Fruit fly (Drosophila melanogaster) whole organism, embryonic: ENCODE results near the gene CG8034.

ENCODE experiments used
- ATbp ChIP-seq: fragments of 200-800 bp; sonication (Bioruptor generic); optimal IDR thresholded peaks from 2 replicates; lab custom pipeline; 2017; ENCODE audit warnings: missing biosample characterization, mild to moderate bottlenecking, missing genetic modification characterization, missing genetic modification reagents
- Atf3 ChIP-seq: fragments of 200-800 bp; sonication (Bioruptor generic); optimal IDR thresholded peaks from 3 replicates; lab custom pipeline; 2016; ENCODE audit warnings: missing biosample characterization, missing genetic modification characterization
- Blimp-1 ChIP-seq: fragments of 200-800 bp; sonication (Bioruptor generic); optimal IDR thresholded peaks from 3 replicates; lab custom pipeline; 2018; ENCODE audit warnings: missing biosample characterization, missing genetic modification characterization, mild to moderate bottlenecking, moderate library complexity, missing genetic modification reagents
- CG11398 ChIP-seq: fragments of 200-800 bp; sonication (Bioruptor generic); optimal IDR thresholded peaks from 2 replicates; lab custom pipeline; 2016; ENCODE audit warnings: missing biosample characterization, missing genetic modification characterization
- CG12219 ChIP-seq: fragments of 200-800 bp; sonication (Bioruptor generic); optimal IDR thresholded peaks from 3 replicates; lab custom pipeline; 2018; ENCODE audit warnings: missing biosample characterization, mild to moderate bottlenecking, missing genetic modification characterization
- CG1233 ChIP-seq: fragments of 200-800 bp; sonication (Bioruptor generic); optimal IDR thresholded peaks from 4 replicates; lab custom pipeline; 2018; ENCODE audit warnings: missing biosample characterization, mild to moderate bottlenecking, missing genetic modification characterization
- CG13775 ChIP-seq: fragments of 200-800 bp; sonication (Bioruptor generic); optimal IDR thresholded peaks from 3 replicates; lab custom pipeline; 2017; ENCODE audit warnings: missing biosample characterization, mild to moderate bottlenecking, missing genetic modification characterization
- CG1529 ChIP-seq: fragments of 200-800 bp; sonication (Bioruptor generic); optimal IDR thresholded peaks from 3 replicates; lab custom pipeline; 2018; ENCODE audit warnings: missing biosample characterization, missing genetic modification characterization
- CG16863 ChIP-seq: fragments of 200-800 bp; sonication (Bioruptor generic); optimal IDR thresholded peaks from 3 replicates; lab custom pipeline; 2016; ENCODE audit warnings: missing biosample characterization, missing genetic modification characterization
- CG17361 ChIP-seq: fragments of 200-800 bp; sonication (Bioruptor generic); IDR thresholded peaks from 3 replicates; pipeline ENCODE4 v1.3.6; 2022; ENCODE audit warnings: missing biosample characterization, missing genetic modification characterization
- CG17802 ChIP-seq: fragments of 200-800 bp; sonication (Bioruptor generic); optimal IDR thresholded peaks from 2 replicates; lab custom pipeline; 2018; ENCODE audit warnings: missing biosample characterization, mild to moderate bottlenecking, missing genetic modification characterization, moderate library complexity
- CG30431 ChIP-seq: fragments of 200-800 bp; sonication (Bioruptor generic); optimal IDR thresholded peaks from 2 replicates; lab custom pipeline; 2017; ENCODE audit warnings: missing biosample characterization, missing genetic modification characterization
- CG3163 ChIP-seq: fragments of 200-800 bp; sonication (Bioruptor generic); optimal IDR thresholded peaks from 3 replicates; lab custom pipeline; 2016; ENCODE audit warnings: missing biosample characterization, missing genetic modification characterization
- CG4282 ChIP-seq: fragments of 200-800 bp; sonication (Bioruptor generic); optimal IDR thresholded peaks from 2 replicates; lab custom pipeline; 2016; ENCODE audit warnings: missing biosample characterization, missing genetic modification characterization
- CG5953 ChIP-seq: fragments of 200-800 bp; sonication (Bioruptor generic); IDR thresholded peaks from 2 replicates; pipeline ENCODE4 v1.3.6; 2022; ENCODE audit warnings: missing biosample characterization, missing genetic modification characterization
- CG6683 ChIP-seq: fragments of 200-800 bp; sonication (Bioruptor generic); optimal IDR thresholded peaks from 2 replicates; lab custom pipeline; 2017; ENCODE audit warnings: missing biosample characterization, mild to moderate bottlenecking, missing genetic modification characterization, missing genetic modification reagents
- CG6854 ChIP-seq: fragments of 200-800 bp; sonication (Bioruptor generic); optimal IDR thresholded peaks from 3 replicates; lab custom pipeline; 2017; ENCODE audit warnings: missing biosample characterization, mild to moderate bottlenecking, missing genetic modification characterization
- CG7372 ChIP-seq: fragments of 200-800 bp; sonication (Bioruptor generic); IDR thresholded peaks from 2 replicates; pipeline ENCODE4 v1.3.6; 2022; ENCODE audit warnings: missing biosample characterization, missing genetic modification characterization
- CG7928 ChIP-seq: fragments of 200-800 bp; sonication (Bioruptor generic); optimal IDR thresholded peaks from 2 replicates; lab custom pipeline; 2017; ENCODE audit warnings: missing biosample characterization, mild to moderate bottlenecking, missing genetic modification characterization
- CG8359 ChIP-seq: fragments of 200-800 bp; sonication (Bioruptor generic); optimal IDR thresholded peaks from 2 replicates; lab custom pipeline; 2017; ENCODE audit warnings: missing biosample characterization, mild to moderate bottlenecking, missing genetic modification characterization, borderline replicate concordance
- Doc3 ChIP-seq: fragments of 200-800 bp; sonication (Bioruptor generic); IDR thresholded peaks from 3 replicates; pipeline ENCODE4 v1.3.6; 2022; ENCODE audit warnings: missing biosample characterization, missing genetic modification characterization; ENCODE audit not compliant: partially characterized antibody
- Ets97D ChIP-seq: fragments of 200-800 bp; sonication (Bioruptor generic); optimal IDR thresholded peaks from 3 replicates; lab custom pipeline; 2016; ENCODE audit warnings: missing biosample characterization, missing genetic modification characterization
- Hr39 ChIP-seq: fragments of >200 bp; optimal IDR thresholded peaks from 2 replicates; lab custom pipeline; 2017
- Hr78 ChIP-seq, 2 experiments: fragments of 200-800 bp in 1 of 2; fragments of >200 bp in 1 of 2; sonication (Bioruptor generic) in 1 of 2; optimal IDR thresholded peaks; 2 replicates each; lab custom pipeline; 2017 to 2019; ENCODE audit warnings: missing biosample characterization in 2 of 2, missing genetic modification characterization in 2 of 2, mild to moderate bottlenecking in 1 of 2, moderate library complexity in 1 of 2
- Kr ChIP-seq: fragments of 200-800 bp; sonication (Bioruptor generic); optimal IDR thresholded peaks from 2 replicates; lab custom pipeline; 2017; ENCODE audit warnings: missing biosample characterization, mild to moderate bottlenecking, missing genetic modification characterization
- Lhr ChIP-seq: fragments of 200-800 bp; sonication (Bioruptor generic); optimal IDR thresholded peaks from 3 replicates; lab custom pipeline; 2017; ENCODE audit warnings: mild to moderate bottlenecking, missing biosample characterization, missing genetic modification reagents, missing genetic modification characterization
- Myb ChIP-seq: fragments of 200-800 bp; sonication (Bioruptor generic); optimal IDR thresholded peaks from 2 replicates; lab custom pipeline; 2016; ENCODE audit warnings: missing biosample characterization, missing genetic modification characterization
- Ravus ChIP-seq: fragments of 200-800 bp; sonication (Bioruptor generic); IDR thresholded peaks from 2 replicates; pipeline ENCODE4 v1.3.6; 2022; ENCODE audit warnings: missing biosample characterization, missing genetic modification characterization
- Scr ChIP-seq: fragments of 200-800 bp; sonication (Bioruptor generic); IDR thresholded peaks from 2 replicates; pipeline ENCODE4 v1.3.6; 2022; ENCODE audit warnings: missing biosample characterization, missing genetic modification characterization; ENCODE audit not compliant: partially characterized antibody
- Sox100B ChIP-seq: fragments of 200-800 bp; sonication (Bioruptor generic); optimal IDR thresholded peaks from 3 replicates; lab custom pipeline; 2018; ENCODE audit warnings: missing biosample characterization, mild to moderate bottlenecking, missing genetic modification characterization
- Stat92E ChIP-seq, 3 experiments: fragments of >200 bp in 2 of 3; fragments of 200-800 bp in 1 of 3; sonication (Bioruptor generic) in 1 of 3; optimal IDR thresholded peaks; 2 replicates each; lab custom pipeline; 2017 to 2019; ENCODE audit warnings: missing biosample characterization in 3 of 3, missing genetic modification characterization in 3 of 3, mild to moderate bottlenecking in 1 of 3, moderate library complexity in 1 of 3
- YL-1 ChIP-seq: fragments of 200-800 bp; sonication (Bioruptor generic); optimal IDR thresholded peaks from 3 replicates; lab custom pipeline; 2017; ENCODE audit warnings: missing biosample characterization, mild to moderate bottlenecking, missing genetic modification characterization
- al ChIP-seq: fragments of 200-800 bp; sonication (Bioruptor generic); IDR thresholded peaks from 2 replicates; pipeline ENCODE4 v1.3.6; 2022; ENCODE audit warnings: missing biosample characterization, missing genetic modification characterization
- ap ChIP-seq: fragments of 200-800 bp; sonication (Bioruptor generic); IDR thresholded peaks from 2 replicates; pipeline ENCODE4 v1.3.6; 2022; ENCODE audit warnings: missing biosample characterization, missing genetic modification characterization
- danr ChIP-seq: fragments of 200-800 bp; sonication (Bioruptor generic); IDR thresholded peaks from 2 replicates; pipeline ENCODE4 v1.3.6; 2022; ENCODE audit warnings: missing biosample characterization, missing genetic modification characterization
- dm ChIP-seq: fragments of 200-800 bp; sonication (Bioruptor generic); optimal IDR thresholded peaks from 3 replicates; lab custom pipeline; 2016; ENCODE audit warnings: missing biosample characterization, missing genetic modification characterization
- eve ChIP-seq, 2 experiments: fragments of >200 bp; optimal IDR thresholded peaks; 2 replicates each; lab custom pipeline; 2017; ENCODE audit warnings: missing biosample characterization in 2 of 2, missing genetic modification characterization in 2 of 2
- fd102C ChIP-seq: fragments of 200-800 bp; sonication (Bioruptor generic); optimal IDR thresholded peaks from 2 replicates; lab custom pipeline; 2018; ENCODE audit warnings: missing biosample characterization, mild to moderate bottlenecking, missing genetic modification characterization, moderate library complexity
- ham ChIP-seq: fragments of 200-800 bp; sonication (Bioruptor generic); IDR thresholded peaks from 2 replicates; pipeline ENCODE4 v1.3.6; 2022; ENCODE audit warnings: missing biosample characterization, missing genetic modification characterization
- knrl ChIP-seq: fragments of 200-800 bp; sonication (Bioruptor generic); IDR thresholded peaks from 3 replicates; pipeline ENCODE4 v1.3.6; 2022; ENCODE audit warnings: missing biosample characterization, missing genetic modification characterization; ENCODE audit not compliant: partially characterized antibody
- lola ChIP-seq, 3 experiments: fragments of >200 bp in 2 of 3; fragments of 200-800 bp in 1 of 3; sonication (Bioruptor generic) in 1 of 3; optimal IDR thresholded peaks; 2 replicates each; lab custom pipeline; 2017 to 2019; ENCODE audit warnings: missing biosample characterization in 3 of 3, missing genetic modification characterization in 3 of 3, mild to moderate bottlenecking in 1 of 3, moderate library complexity in 1 of 3
- luna ChIP-seq: fragments of 200-800 bp; sonication (Bioruptor generic); optimal IDR thresholded peaks from 2 replicates; lab custom pipeline; 2016; ENCODE audit warnings: missing biosample characterization, missing genetic modification characterization
- oc ChIP-seq: fragments of 200-800 bp; sonication (Bioruptor generic); optimal IDR thresholded peaks from 2 replicates; lab custom pipeline; 2018; ENCODE audit warnings: missing biosample characterization, mild to moderate bottlenecking, missing genetic modification characterization, moderate library complexity
- peb ChIP-seq: fragments of 200-800 bp; sonication (Bioruptor generic); IDR thresholded peaks from 2 replicates; pipeline ENCODE4 v1.3.6; 2022; ENCODE audit warnings: missing biosample characterization, missing genetic modification characterization
- pfk ChIP-seq: fragments of 200-800 bp; sonication (Bioruptor generic); optimal IDR thresholded peaks from 2 replicates; lab custom pipeline; 2018; ENCODE audit warnings: missing biosample characterization, mild to moderate bottlenecking, missing genetic modification characterization, moderate library complexity
- salm ChIP-seq: fragments of 200-800 bp; sonication (Bioruptor generic); optimal IDR thresholded peaks from 2 replicates; lab custom pipeline; 2018; ENCODE audit warnings: missing biosample characterization, mild to moderate bottlenecking, missing genetic modification characterization
- sim ChIP-seq: fragments of 200-800 bp; sonication (Bioruptor generic); IDR thresholded peaks from 2 replicates; pipeline ENCODE4 v1.3.6; 2022; ENCODE audit warnings: missing biosample characterization, missing genetic modification characterization
- ssp ChIP-seq: fragments of 200-800 bp; sonication (Bioruptor generic); IDR thresholded peaks from 2 replicates; pipeline ENCODE4 v1.3.6; 2022; ENCODE audit warnings: missing biosample characterization, missing genetic modification characterization
- tup ChIP-seq: fragments of 200-800 bp; sonication (Bioruptor generic); optimal IDR thresholded peaks from 2 replicates; lab custom pipeline; 2016; ENCODE audit warnings: missing biosample characterization, mild to moderate bottlenecking, missing genetic modification characterization, moderate library complexity
- yki ChIP-seq: fragments of >200 bp; optimal IDR thresholded peaks from 3 replicates; lab custom pipeline; 2018
- zen2 ChIP-seq: fragments of 200-800 bp; sonication (Bioruptor generic); IDR thresholded peaks from 3 replicates; pipeline ENCODE4 v1.3.6; 2022; ENCODE audit warnings: missing biosample characterization, missing genetic modification characterization; ENCODE audit not compliant: partially characterized antibody

The CG8034 gene

dm6 chrX:19298785-19299114, 788 bp upstream of the CG8034 start (continued):
- no peak for TF ChIP-seq tup (GFP tag; lab: Kevin White, UChicago)
- TF ChIP-seq Hr78 (GFP tag; optimal IDR thresholded peaks at IDR 0.05; lab: Kevin White, UChicago): no peak
- TF ChIP-seq Hr39 (lab: Kevin White, UChicago): no peak
- TF ChIP-seq CG17361: no peak; the same call in 2 of the 3 replicates
- TF ChIP-seq salm: no peak
- peak; percentile 30 for TF ChIP-seq ATbp (GFP tag; lab: Kevin White, UChicago)
- peak; percentile 15 for TF ChIP-seq Sox100B
- TF ChIP-seq peb (GFP tag; lab: Robert Waterston, UW): no peak
- TF ChIP-seq CG11398: no peak
- peak; percentile 98 for TF ChIP-seq CG3163 (GFP tag; lab: Kevin White, UChicago)
- no peak for TF ChIP-seq CG17802 (tag; lab: Kevin White, UChicago)
- no peak for TF ChIP-seq Lhr (GFP tag; lab: Kevin White, UChicago)
- TF ChIP-seq sim (GFP tag; lab: Robert Waterston, UW): no peak; the same call in 1 of the 2 replicates
- TF ChIP-seq al (GFP tag; lab: Robert Waterston, UW): no peak; the same call in 1 of the 2 replicates
- no peak for TF ChIP-seq CG4282 (GFP tag; lab: Kevin White, UChicago)
- TF ChIP-seq ap: no peak
- TF ChIP-seq CG13775 (GFP tag; lab: Kevin White, UChicago): peak; percentile 23
- peak; percentile 20 for TF ChIP-seq CG16863 (GFP tag; lab: Kevin White, UChicago)
- TF ChIP-seq eve (GFP tag; optimal IDR thresholded peaks at IDR 0.05; lab: Kevin White, UChicago): peak in 1 of 2 experiments; percentile 79
- peak in 1 of 3 experiments; percentile 2 for TF ChIP-seq lola (GFP tag; optimal IDR thresholded peaks at IDR 0.05; lab: Kevin White, UChicago)
- TF ChIP-seq dm (GFP tag; lab: Kevin White, UChicago): no peak
- TF ChIP-seq CG8359 (GFP tag; lab: Kevin White, UChicago): no peak
- TF ChIP-seq Blimp-1 (GFP tag; lab: Kevin White, UChicago): peak; percentile 48
- peak; percentile 59 for TF ChIP-seq fd102C (GFP tag; lab: Kevin White, UChicago)
- TF ChIP-seq CG7928: no peak
- no peak for TF ChIP-seq Atf3
- peak; percentile 33 for TF ChIP-seq CG1233 (GFP tag; lab: Kevin White, UChicago)
- TF ChIP-seq luna (GFP tag; lab: Kevin White, UChicago): no peak
- TF ChIP-seq CG5953: no peak
- TF ChIP-seq Kr: no peak
- TF ChIP-seq ham (GFP tag; lab: Robert Waterston, UW): no peak
- TF ChIP-seq danr (GFP tag; lab: Robert Waterston, UW): no peak
- TF ChIP-seq ssp: no peak
- TF ChIP-seq zen2 (GFP tag; lab: Robert Waterston, UW): no peak; the same call in 2 of the 3 replicates
- TF ChIP-seq YL-1 (GFP tag; lab: Kevin White, UChicago): no peak
- TF ChIP-seq CG1529: peak; percentile 32
- TF ChIP-seq Scr (GFP tag; lab: Robert Waterston, UW): no peak
- no peak for TF ChIP-seq CG30431
- no peak for TF ChIP-seq CG6854 (GFP tag; lab: Kevin White, UChicago)
- peak; percentile 81 for TF ChIP-seq yki (lab: Kevin White, UChicago)
- TF ChIP-seq Myb (GFP tag; lab: Kevin White, UChicago): no peak
- TF ChIP-seq CG7372 (GFP tag; lab: Robert Waterston, UW): 0 out of 2 replicates have a peak, but pooled peaks have one; percentile 21
- no peak for TF ChIP-seq pfk (GFP tag; lab: Kevin White, UChicago)
- no peak for TF ChIP-seq Stat92E (GFP tag; optimal IDR thresholded peaks at IDR 0.05; lab: Kevin White, UChicago)
- no peak for TF ChIP-seq CG6683 (GFP tag; lab: Kevin White, UChicago)
- peak; percentile 32 for TF ChIP-seq CG12219 (GFP tag; lab: Kevin White, UChicago)
- no peak for TF ChIP-seq Ets97D (GFP tag; lab: Kevin White, UChicago)
- TF ChIP-seq knrl (GFP tag; lab: Robert Waterston, UW): no peak; the same call in 2 of the 3 replicates
- no peak for TF ChIP-seq Ravus (GFP tag; lab: Robert Waterston, UW)
- TF ChIP-seq Doc3 (GFP tag; lab: Robert Waterston, UW): no peak
- peak; percentile 22 for TF ChIP-seq oc
